Worm (Caenorhabditis elegans) whole organism, L4/young adult: ENCODE measurements around the gene smcr-8.
A peak's percentile ranks its signal among the peaks of the same experiment; 100 is the strongest.

Source experiments
- W03F9.2 ChIP-seq: fragments of 150-350 bp; optimal IDR thresholded peaks from 2 replicates; lab custom pipeline; 2014; ENCODE audit warnings: missing biosample characterization, missing genetic modification characterization
- dao-5 ChIP-seq: sonication (generic microtip); optimal IDR thresholded peaks from 2 replicates; lab custom pipeline; 2016; ENCODE audit warnings: missing genotype, missing genetic modification characterization, moderate library complexity, missing compliant biosample characterization
- him-1 ChIP-seq: sonication (generic microtip); optimal IDR thresholded peaks from 2 replicates; lab custom pipeline; 2016; ENCODE audit warnings: missing genotype, missing genetic modification reagents, missing genetic modification characterization, missing compliant biosample characterization

smcr-8 gene

DNA sequence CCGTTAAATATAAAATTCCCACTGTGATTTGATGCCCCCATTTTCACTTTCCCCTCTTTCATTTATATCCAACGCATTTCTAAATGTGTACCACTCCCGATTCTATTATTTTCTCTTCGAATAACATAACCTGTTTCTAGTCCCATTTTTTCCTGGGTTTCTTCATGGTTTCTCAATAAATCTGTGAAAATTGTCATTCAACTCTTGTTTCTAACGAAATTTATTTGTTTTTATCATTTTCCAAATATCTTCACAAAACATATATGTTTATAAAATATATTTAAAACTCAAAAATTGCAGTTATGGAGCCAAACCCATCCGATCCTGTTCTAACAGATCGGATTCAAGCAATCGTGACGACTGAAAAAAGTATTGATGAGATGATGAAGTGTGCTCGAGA is 21.7 kb downstream of the smcr-8 start, which contains the start of gene mdt-11:
TSS of gene mdt-11 (plus strand) at position 301 of the 400 bp plus-strand sequence.
- TF ChIP-seq W03F9.2 (tag; lab: Kevin White, UChicago) (no peak), dao-5 (no peak), him-1 (tag; lab: Kevin White, UChicago) (no peak)

ce11 chrIII:5021689-5022088 is 22.5 kb downstream of the smcr-8 start, which contains the start of gene R144.3:
TSS of gene R144.3 (plus strand) at chrIII:5021989.
- TF ChIP-seq W03F9.2 (tag; lab: Kevin White, UChicago) (no peak), dao-5 (no peak)

DNA sequence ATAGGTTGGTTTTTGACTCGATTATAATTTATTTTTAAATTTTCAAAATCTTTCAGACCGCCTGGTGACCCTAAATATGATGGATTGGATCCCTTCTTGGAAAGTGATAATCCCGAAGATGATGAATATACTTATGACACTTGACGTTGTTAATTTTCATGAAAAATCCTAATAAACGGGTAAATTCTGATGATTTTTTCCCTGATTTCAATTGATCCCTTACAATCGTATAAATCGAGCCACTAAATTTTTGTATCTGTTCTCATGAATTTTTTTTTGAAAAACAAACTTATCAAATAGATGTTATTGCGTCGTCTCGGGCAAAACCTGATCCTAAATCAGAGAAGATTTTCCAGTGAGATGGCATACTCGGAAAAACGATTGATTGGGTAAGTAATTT is 23.8 kb downstream of the smcr-8 start, which contains the start of gene R144.13:
TSS of gene R144.13 (plus strand) at position 301 of the 400 bp plus-strand sequence.
- TF ChIP-seq dao-5: no peak
- no peak for TF ChIP-seq W03F9.2 (tag; lab: Kevin White, UChicago)
- no peak for TF ChIP-seq him-1 (tag; lab: Kevin White, UChicago)

- TF ChIP-seq dao-5: no peak
- no peak for TF ChIP-seq W03F9.2 (tag; lab: Kevin White, UChicago)
- TF ChIP-seq him-1 (tag; lab: Kevin White, UChicago): no peak
Measured at ce11 chrIII:5023642-5024041, 24.5 kb downstream of the smcr-8 start.

- TF ChIP-seq W03F9.2 (tag; lab: Kevin White, UChicago) (peak; percentile 34), him-1 (tag; lab: Kevin White, UChicago) (no peak)
Measured at ce11 chrIII:5024393-5024964, 25.3 kb downstream of the smcr-8 start, which contains the start of gene pcf-11. TSS of gene pcf-11 (plus strand) at chrIII:5024914.

DNA sequence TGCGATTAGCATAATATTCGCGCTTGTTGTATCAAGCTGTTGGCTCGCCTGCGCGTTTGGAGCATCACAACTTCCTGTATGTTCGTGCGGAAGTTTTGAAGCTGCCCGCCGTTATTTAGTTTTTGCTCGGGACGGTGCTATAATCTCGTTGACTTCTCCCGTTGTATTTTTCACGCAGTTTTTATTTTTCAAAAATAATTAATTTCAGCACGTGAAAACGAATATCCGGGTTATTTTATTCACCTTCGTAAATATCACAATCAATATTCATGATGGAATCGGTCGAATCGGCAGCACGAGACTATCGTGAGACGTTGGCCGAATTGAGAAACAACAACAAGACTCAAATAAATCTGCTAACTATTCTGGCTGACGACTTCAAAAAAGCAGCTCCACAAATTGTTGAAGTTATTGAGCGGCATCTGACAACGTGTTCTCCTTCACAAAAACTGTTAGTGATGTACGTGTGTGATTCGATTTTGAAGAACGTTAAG is 26.0 kb downstream of the smcr-8 start:
- TF ChIP-seq dao-5 (no peak), W03F9.2 (tag; lab: Kevin White, UChicago) (no peak), him-1 (tag; lab: Kevin White, UChicago) (no peak)

DNA sequence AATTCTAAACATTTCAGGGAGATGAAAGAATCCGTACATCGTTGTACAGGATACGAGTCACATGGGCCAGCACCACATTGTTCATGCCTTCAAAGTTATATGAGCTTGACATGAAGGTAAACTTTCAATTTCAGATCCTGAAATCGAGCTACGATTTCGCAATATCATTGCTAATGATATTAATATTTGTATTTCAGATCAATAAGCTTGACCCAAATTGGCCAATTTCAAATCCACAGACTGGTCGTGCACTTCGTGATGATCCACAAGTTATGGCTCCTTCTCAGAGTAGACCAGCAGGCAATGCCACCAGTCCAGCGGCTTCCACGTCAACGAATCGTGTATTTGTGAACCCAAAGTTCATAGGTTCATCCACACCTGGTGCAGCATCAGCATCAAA is 27.2 kb downstream of the smcr-8 start:
- TF ChIP-seq dao-5: no peak
- TF ChIP-seq him-1 (tag; lab: Kevin White, UChicago): no peak
- TF ChIP-seq W03F9.2 (tag; lab: Kevin White, UChicago): no peak

DNA sequence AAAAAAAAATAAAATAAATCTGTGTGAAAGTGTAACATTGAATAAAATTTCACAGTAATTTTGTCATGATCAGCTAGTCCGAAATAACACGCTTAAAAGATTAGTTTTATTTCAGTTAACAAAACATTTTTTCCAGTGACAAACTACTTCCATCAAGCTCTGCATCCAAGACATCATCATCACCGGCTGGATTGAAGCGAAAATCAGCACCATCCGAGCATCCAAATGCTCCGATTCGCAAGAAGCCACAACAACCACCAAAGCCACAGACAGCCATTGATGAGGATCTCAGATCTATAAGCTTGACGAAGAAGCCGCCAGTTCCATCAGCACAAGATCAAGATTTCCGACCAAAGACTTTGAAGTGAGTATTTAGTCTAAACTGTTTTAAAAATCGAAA is 28.0 kb downstream of the smcr-8 start:
- TF ChIP-seq dao-5 (no peak), him-1 (tag; lab: Kevin White, UChicago) (no peak), W03F9.2 (tag; lab: Kevin White, UChicago) (no peak)

- TF ChIP-seq W03F9.2 (tag; lab: Kevin White, UChicago) (no peak), dao-5 (no peak), him-1 (tag; lab: Kevin White, UChicago) (no peak)
Measured at ce11 chrIII:5030629-5031028, 31.5 kb downstream of the smcr-8 start, which contains the start of gene klp-6. TSS of gene klp-6 (plus strand) at chrIII:5030929.

ce11 chrIII:5031375-5031836 is 32.2 kb downstream of the smcr-8 start:
- peak; percentile 78 for TF ChIP-seq dao-5
- peak; percentile 81 for TF ChIP-seq him-1 (tag; lab: Kevin White, UChicago)

DNA sequence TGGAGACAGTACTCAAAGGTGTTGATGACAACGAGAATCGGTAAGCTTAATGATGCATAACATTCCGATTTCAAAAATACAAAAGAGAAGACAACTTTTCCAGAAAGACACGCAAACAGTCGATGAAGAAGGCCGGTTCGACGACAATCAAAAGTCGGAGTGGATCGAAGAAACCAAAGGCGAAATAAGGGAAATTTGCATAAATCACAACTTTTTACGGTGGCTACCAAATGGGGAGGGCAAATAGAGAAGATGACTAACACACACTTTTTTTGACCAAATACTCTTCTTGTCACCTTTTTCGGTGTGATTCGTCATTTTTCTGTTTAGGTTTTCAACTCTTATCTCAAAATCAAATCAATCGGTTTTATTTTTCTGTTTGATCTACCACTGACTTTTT is 37.0 kb downstream of the smcr-8 start, which contains the start of gene C45G9.6:
TSS of gene C45G9.6 (plus strand) at position 301 of the 400 bp plus-strand sequence.
- TF ChIP-seq W03F9.2 (tag; lab: Kevin White, UChicago) (no peak), dao-5 (no peak), him-1 (tag; lab: Kevin White, UChicago) (no peak)

DNA sequence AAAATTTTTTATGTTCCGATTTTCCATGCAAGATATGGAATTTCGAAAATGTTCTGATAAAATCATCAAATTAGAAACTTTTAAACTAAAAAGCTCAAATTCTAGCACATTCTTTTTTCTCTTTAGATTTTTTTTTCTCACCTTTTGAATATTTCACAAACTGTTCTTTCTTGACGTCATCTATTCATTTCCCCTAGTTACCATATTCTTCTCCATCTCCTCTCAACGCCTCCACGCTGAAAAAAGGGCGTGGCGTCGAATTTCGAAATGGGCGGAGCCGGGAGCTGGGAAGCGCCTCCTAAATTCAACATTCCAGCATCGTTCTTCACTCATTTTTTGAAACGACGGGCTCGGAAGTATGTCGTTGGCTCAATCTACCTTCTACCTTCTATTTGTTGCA is 42.9 kb downstream of the smcr-8 start, which contains the start of gene nlp-43:
TSS of gene nlp-43 (plus strand) at position 301 of the 400 bp plus-strand sequence.
- TF ChIP-seq W03F9.2 (tag; lab: Kevin White, UChicago) (no peak), him-1 (tag; lab: Kevin White, UChicago) (no peak), dao-5 (no peak)

DNA sequence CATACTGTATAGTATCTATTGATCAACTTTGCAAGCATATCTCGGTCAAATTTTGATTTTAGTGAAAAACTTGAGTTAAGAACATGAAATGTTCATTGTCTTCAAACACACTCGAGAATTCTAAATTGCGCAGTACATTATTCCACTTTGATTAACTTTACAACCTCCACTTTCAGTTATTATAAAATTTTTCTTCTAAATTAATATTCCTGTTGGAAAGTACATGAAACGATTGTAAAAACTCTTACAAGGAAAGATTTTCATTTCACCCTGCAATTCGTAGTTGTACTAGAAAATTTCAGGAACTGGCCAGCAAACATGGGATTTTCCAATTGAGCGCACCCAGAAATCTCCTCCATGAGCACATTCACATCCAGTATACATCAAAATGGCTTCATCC is 45.5 kb downstream of the smcr-8 start, which contains the start of gene C45G9.14:
TSS of gene C45G9.14 (plus strand) at position 301 of the 400 bp plus-strand sequence.
- TF ChIP-seq W03F9.2 (tag; lab: Kevin White, UChicago) (no peak), dao-5 (no peak), him-1 (tag; lab: Kevin White, UChicago) (no peak)

DNA sequence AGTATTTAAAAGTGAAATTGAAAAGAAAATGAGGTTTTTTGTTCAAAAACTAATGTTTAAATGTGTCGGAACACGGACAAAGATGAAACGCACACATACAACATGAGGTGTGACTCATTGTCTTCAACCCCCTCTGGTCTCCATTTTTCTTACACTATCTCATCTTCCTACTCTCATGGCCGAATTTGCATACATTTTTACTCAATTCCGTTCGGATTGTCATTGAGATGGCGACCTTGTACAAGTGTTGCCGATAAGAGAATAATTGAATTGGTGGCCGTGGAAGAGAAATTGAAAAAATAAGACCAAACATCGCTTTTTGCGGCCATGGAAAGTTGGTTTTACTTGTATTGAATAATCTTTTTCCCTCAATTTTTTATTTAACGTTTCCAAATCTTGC is 48.0 kb downstream of the smcr-8 start, which contains the start of gene txbp-3:
TSS of gene txbp-3 (minus strand) at position 285 of the 400 bp plus-strand sequence.
- TF ChIP-seq W03F9.2 (tag; lab: Kevin White, UChicago) (peak; percentile 55), dao-5 (no peak), him-1 (tag; lab: Kevin White, UChicago) (no peak)
